Fruit fly (Drosophila melanogaster): ENCODE data around the gene CG6006.

Gene CG6006

dm6 chr3R:16220050-16220670 lies 65.4 kb downstream of the CG6006 start:
- TF ChIP-seq CG7045 (GFP tag; optimal IDR thresholded peaks at IDR 0.05): no peak

- TF ChIP-seq CG1620 (GFP tag; optimal IDR thresholded peaks at IDR 0.05) (no peak), CG7045 (GFP tag; optimal IDR thresholded peaks at IDR 0.05) (no peak), cic (GFP tag; optimal IDR thresholded peaks at IDR 0.05) (no peak), kay (GFP tag; ENCODE audit: borderline replicate concordance) (no peak), pad (GFP tag; optimal IDR thresholded peaks at IDR 0.05) (no peak), CG7101 (tag; optimal IDR thresholded peaks at IDR 0.05) (no peak), CG5204 (GFP tag; optimal IDR thresholded peaks at IDR 0.05) (no peak)
These were observed 66.1 kb downstream of the CG6006 start for dm6 chr3R:16220854-16221253.

All from whole organism, adult.